Fruit fly (Drosophila melanogaster) whole organism, embryonic: ENCODE measurements around the gene Glut4EF.

Source experiments
- Atf6 ChIP-seq: fragments of 200-800 bp; sonication (Bioruptor generic); IDR thresholded peaks from 2 replicates; pipeline ENCODE4 v1.3.6; 2022; ENCODE audit warnings: missing biosample characterization, missing genetic modification characterization
- Awh ChIP-seq: fragments of 200-800 bp; sonication (Bioruptor generic); IDR thresholded peaks from 2 replicates; pipeline ENCODE4, ENCODE4 v1.3.6; 2022; ENCODE audit warnings: missing biosample characterization, missing genetic modification characterization
- CG10959 ChIP-seq: fragments of 200-800 bp; sonication (Bioruptor generic); IDR thresholded peaks from 2 replicates; pipeline ENCODE4 v1.3.6; 2022; ENCODE audit warnings: missing biosample characterization, missing genetic modification characterization
- CG11560 ChIP-seq: fragments of 200-800 bp; sonication (Bioruptor generic); IDR thresholded peaks from 3 replicates; pipeline ENCODE4 v1.3.6; 2022; ENCODE audit warnings: missing biosample characterization, missing genetic modification characterization
- CG11695 ChIP-seq: fragments of 200-800 bp; sonication (Bioruptor generic); IDR thresholded peaks from 3 replicates; pipeline ENCODE4 v1.3.6; 2022; ENCODE audit warnings: missing biosample characterization, missing genetic modification characterization
- CG14860 ChIP-seq: fragments of 200-800 bp; sonication (Bioruptor generic); IDR thresholded peaks from 3 replicates; pipeline ENCODE4 v1.3.6; 2022; ENCODE audit warnings: missing biosample characterization, missing genetic modification characterization; ENCODE audit not compliant: partially characterized antibody
- CG15601 ChIP-seq: fragments of 200-800 bp; sonication (Bioruptor generic); optimal IDR thresholded peaks from 3 replicates; lab custom pipeline; 2019; ENCODE audit warnings: missing biosample characterization, mild to moderate bottlenecking, missing genetic modification characterization, moderate library complexity
- CG1602 ChIP-seq: fragments of 200-800 bp; sonication (Bioruptor generic); optimal IDR thresholded peaks from 3 replicates; lab custom pipeline; 2016; ENCODE audit warnings: missing biosample characterization, missing genetic modification characterization
- CG1603 ChIP-seq: fragments of 200-800 bp; sonication (Bioruptor generic); optimal IDR thresholded peaks from 2 replicates; lab custom pipeline; 2019; ENCODE audit warnings: missing biosample characterization, mild to moderate bottlenecking, missing genetic modification characterization, moderate library complexity
- CG1647 ChIP-seq: fragments of 200-800 bp; sonication (Bioruptor generic); optimal IDR thresholded peaks from 3 replicates; lab custom pipeline; 2016; ENCODE audit warnings: missing biosample characterization, missing genetic modification characterization
- CG16813 ChIP-seq: fragments of 200-800 bp; sonication (Bioruptor generic); IDR thresholded peaks from 3 replicates; pipeline ENCODE4 v1.3.6; 2022; ENCODE audit warnings: missing biosample characterization, missing genetic modification characterization; ENCODE audit not compliant: partially characterized antibody
- CG17359 ChIP-seq: fragments of 200-800 bp; sonication (Bioruptor generic); optimal IDR thresholded peaks from 3 replicates; lab custom pipeline; 2018; ENCODE audit warnings: missing biosample characterization, mild to moderate bottlenecking, missing genetic modification characterization, moderate library complexity
- CG17802 ChIP-seq: fragments of 200-800 bp; sonication (Bioruptor generic); optimal IDR thresholded peaks from 2 replicates; lab custom pipeline; 2018; ENCODE audit warnings: missing biosample characterization, mild to moderate bottlenecking, missing genetic modification characterization, moderate library complexity
- CG1832 ChIP-seq: fragments of 200-800 bp; sonication (Bioruptor generic); optimal IDR thresholded peaks from 2 replicates; lab custom pipeline; 2017; ENCODE audit warnings: missing biosample characterization, mild to moderate bottlenecking, missing genetic modification characterization, inconsistent platforms
- CG2712 ChIP-seq: fragments of 200-800 bp; optimal IDR thresholded peaks from 3 replicates; lab custom pipeline; 2019; ENCODE audit warnings: missing biosample characterization, mild to moderate bottlenecking, missing genetic modification characterization, moderate library complexity
- CG3065 ChIP-seq: fragments of 200-800 bp; sonication (Bioruptor generic); optimal IDR thresholded peaks from 2 replicates; lab custom pipeline; 2016; ENCODE audit warnings: missing biosample characterization, missing genetic modification characterization
- CG32767 ChIP-seq: fragments of 200-800 bp; sonication (Bioruptor generic); IDR thresholded peaks from 2 replicates; pipeline ENCODE4 v1.3.6; 2022; ENCODE audit warnings: missing biosample characterization, missing genetic modification characterization
- CG33557 ChIP-seq: fragments of 200-800 bp; sonication (Bioruptor generic); optimal IDR thresholded peaks from 2 replicates; lab custom pipeline; 2019; ENCODE audit warnings: missing biosample characterization, mild to moderate bottlenecking, missing genetic modification characterization, moderate library complexity
- CG4424 ChIP-seq: fragments of 200-800 bp; sonication (Bioruptor generic); optimal IDR thresholded peaks from 3 replicates; lab custom pipeline; 2016; ENCODE audit warnings: missing biosample characterization, missing genetic modification characterization
- CG6175 ChIP-seq: fragments of 200-800 bp; sonication (Bioruptor generic); IDR thresholded peaks from 3 replicates; pipeline ENCODE4 v1.3.6; 2022; ENCODE audit warnings: missing biosample characterization, missing genetic modification characterization
- CG8359 ChIP-seq: fragments of 200-800 bp; sonication (Bioruptor generic); optimal IDR thresholded peaks from 2 replicates; lab custom pipeline; 2017; ENCODE audit warnings: missing biosample characterization, mild to moderate bottlenecking, missing genetic modification characterization, borderline replicate concordance
- CG9817 ChIP-seq: fragments of 200-800 bp; sonication (Bioruptor generic); optimal IDR thresholded peaks from 2 replicates; lab custom pipeline; 2018; ENCODE audit warnings: missing biosample characterization, mild to moderate bottlenecking, missing genetic modification characterization, moderate library complexity
- CkIIα-i1 ChIP-seq: fragments of 200-800 bp; sonication (Bioruptor generic); IDR thresholded peaks from 2 replicates; pipeline ENCODE4 v1.3.6; 2022; ENCODE audit warnings: missing biosample characterization, missing genetic modification characterization
- CrebB ChIP-seq: fragments of 200-800 bp; sonication (Bioruptor generic); optimal IDR thresholded peaks from 3 replicates; lab custom pipeline; 2018; ENCODE audit warnings: missing biosample characterization, mild to moderate bottlenecking, missing genetic modification characterization
- Dll ChIP-seq: fragments of 200-800 bp; sonication (Bioruptor generic); IDR thresholded peaks from 4 replicates; pipeline ENCODE4 v1.3.6; 2022; ENCODE audit warnings: missing biosample characterization, missing genetic modification characterization; ENCODE audit not compliant: partially characterized antibody
- Fer2 ChIP-seq: fragments of 200-800 bp; sonication (Bioruptor generic); optimal IDR thresholded peaks from 2 replicates; lab custom pipeline; 2018; ENCODE audit warnings: missing biosample characterization, mild to moderate bottlenecking, missing genetic modification characterization, moderate library complexity
- HHEX ChIP-seq: fragments of 200-800 bp; sonication (Bioruptor generic); optimal IDR thresholded peaks from 3 replicates; lab custom pipeline; 2017; ENCODE audit warnings: missing biosample characterization, mild to moderate bottlenecking, missing genetic modification characterization, missing genetic modification reagents
- HLH3B ChIP-seq: fragments of 200-800 bp; sonication (Bioruptor generic); IDR thresholded peaks from 2 replicates; pipeline ENCODE4 v1.3.6; 2022; ENCODE audit warnings: missing biosample characterization, missing genetic modification characterization
- Hr51 ChIP-seq, 2 experiments: fragments of 200-800 bp; sonication (Bioruptor generic); optimal IDR thresholded peaks; 2 replicates in 1 of 2; 3 replicates in 1 of 2; lab custom pipeline; 2016 to 2018; ENCODE audit warnings: missing biosample characterization in 2 of 2, missing genetic modification characterization in 2 of 2, mild to moderate bottlenecking in 1 of 2, moderate library complexity in 1 of 2
- MBD-R2 ChIP-seq: fragments of 200-800 bp; sonication (Bioruptor generic); IDR thresholded peaks from 2 replicates; pipeline ENCODE4 v1.3.6; 2022; ENCODE audit warnings: missing biosample characterization, missing genetic modification characterization
- MTF-1 ChIP-seq: fragments of 200-800 bp; sonication (Bioruptor generic); optimal IDR thresholded peaks from 2 replicates; lab custom pipeline; 2018; ENCODE audit warnings: missing biosample characterization, mild to moderate bottlenecking, missing genetic modification characterization, borderline replicate concordance
- Med ChIP-seq: fragments of 200-800 bp; sonication (Bioruptor generic); peaks from one replicate; lab custom pipeline; 2016; ENCODE audit warnings: missing biosample characterization, missing genetic modification characterization, mild to moderate bottlenecking, inconsistent platforms, moderate library complexity
- Nf-YC ChIP-seq: fragments of 200-800 bp; optimal IDR thresholded peaks from 3 replicates; lab custom pipeline; 2019; ENCODE audit warnings: missing biosample characterization, mild to moderate bottlenecking, missing genetic modification characterization, moderate library complexity
- Six4 ChIP-seq: fragments of 200-800 bp; sonication (Bioruptor generic); optimal IDR thresholded peaks from 2 replicates; lab custom pipeline; 2016; ENCODE audit warnings: missing biosample characterization, missing genetic modification characterization
- TFAM ChIP-seq: fragments of 200-800 bp; sonication (Bioruptor generic); optimal IDR thresholded peaks from 2 replicates; lab custom pipeline; 2017; ENCODE audit warnings: missing biosample characterization, missing genetic modification characterization, inconsistent platforms
- ara ChIP-seq: fragments of 200-800 bp; sonication (Bioruptor generic); IDR thresholded peaks from 2 replicates; pipeline ENCODE4 v1.3.6; 2022; ENCODE audit warnings: missing biosample characterization, missing genetic modification characterization
- btn ChIP-seq: fragments of 200-800 bp; sonication (Bioruptor generic); optimal IDR thresholded peaks from 2 replicates; lab custom pipeline; 2016; ENCODE audit warnings: missing biosample characterization, missing genetic modification characterization
- cg ChIP-seq: fragments of 200-800 bp; sonication (Bioruptor generic); optimal IDR thresholded peaks from 3 replicates; lab custom pipeline; 2019; ENCODE audit warnings: missing biosample characterization, mild to moderate bottlenecking, missing genetic modification characterization, moderate library complexity
- emc ChIP-seq: fragments of 200-800 bp; sonication (Bioruptor generic); optimal IDR thresholded peaks from 2 replicates; lab custom pipeline; 2016; ENCODE audit warnings: missing biosample characterization, missing genetic modification characterization
- gcm ChIP-seq: fragments of 200-800 bp; sonication (Bioruptor generic); optimal IDR thresholded peaks from 2 replicates; lab custom pipeline; 2019; ENCODE audit warnings: missing biosample characterization, mild to moderate bottlenecking, missing genetic modification characterization, moderate library complexity
- gcm2 ChIP-seq: fragments of 200-800 bp; sonication (Bioruptor generic); optimal IDR thresholded peaks from 2 replicates; lab custom pipeline; 2016; ENCODE audit warnings: missing biosample characterization, missing genetic modification characterization
- kah ChIP-seq: fragments of 200-800 bp; sonication (Bioruptor generic); optimal IDR thresholded peaks from 2 replicates; lab custom pipeline; 2018; ENCODE audit warnings: missing biosample characterization, mild to moderate bottlenecking, missing genetic modification characterization
- mirr ChIP-seq: fragments of 200-800 bp; sonication (Bioruptor generic); optimal IDR thresholded peaks from 3 replicates; lab custom pipeline; 2018; ENCODE audit warnings: missing biosample characterization, mild to moderate bottlenecking, missing genetic modification characterization
- nerfin-2 ChIP-seq: fragments of 200-800 bp; sonication (Bioruptor generic); IDR thresholded peaks from 2 replicates; pipeline ENCODE4 v1.3.6; 2022; ENCODE audit warnings: missing biosample characterization, missing genetic modification characterization; ENCODE audit not compliant: partially characterized antibody
- pzg ChIP-seq: fragments of 200-800 bp; sonication (Bioruptor generic); optimal IDR thresholded peaks from 3 replicates; lab custom pipeline; 2018; ENCODE audit warnings: missing biosample characterization, mild to moderate bottlenecking, missing genetic modification characterization, moderate library complexity
- stwl ChIP-seq: fragments of 200-800 bp; sonication (Bioruptor generic); optimal IDR thresholded peaks from 3 replicates; lab custom pipeline; 2018; ENCODE audit warnings: missing biosample characterization, mild to moderate bottlenecking, missing genetic modification characterization, moderate library complexity
- vfl ChIP-seq: fragments of 200-800 bp; sonication (Bioruptor generic); optimal IDR thresholded peaks from 2 replicates; lab custom pipeline; 2016; ENCODE audit warnings: missing biosample characterization, missing genetic modification characterization
- zen ChIP-seq: fragments of 200-800 bp; sonication (Bioruptor generic); optimal IDR thresholded peaks from 3 replicates; lab custom pipeline; 2018; ENCODE audit warnings: missing biosample characterization, mild to moderate bottlenecking, missing genetic modification characterization, moderate library complexity

Gene Glut4EF

dm6 chr3R:10042664-10043372, 168.3 kb downstream of the Glut4EF start, which contains the start of the genes Mical and CG3909 (continued):
- peak; percentile 44 for TF ChIP-seq CG1603 (tag; lab: Kevin White, UChicago)
- TF ChIP-seq CG6175 (GFP tag; lab: Robert Waterston, UW): peak; percentile 73; the same call in 2 of the 3 replicates
- no peak for TF ChIP-seq CkIIα-i1 (GFP tag; lab: Robert Waterston, UW)
- peak; percentile 72 for TF ChIP-seq CG4424 (GFP tag; lab: Kevin White, UChicago)
- TF ChIP-seq mirr: no peak
- peak; percentile 82 for TF ChIP-seq zen (tag; lab: Kevin White, UChicago)
- TF ChIP-seq CG1602 (GFP tag; lab: Kevin White, UChicago): peak; percentile 83
- no peak for TF ChIP-seq CG1832 (GFP tag; lab: Kevin White, UChicago)
- TF ChIP-seq Fer2: peak; percentile 83
- TF ChIP-seq emc (GFP tag; lab: Kevin White, UChicago): no peak
- peak; percentile 93 for TF ChIP-seq CG2712 (tag; lab: Kevin White, UChicago)
- TF ChIP-seq pzg (GFP tag; lab: Kevin White, UChicago): peak; percentile 76
- TF ChIP-seq CG32767 (GFP tag; lab: Robert Waterston, UW): peak; percentile 76; the same call in 1 of the 2 replicates
- TF ChIP-seq CG16813 (GFP tag; lab: Robert Waterston, UW): 0 out of 3 replicates have a peak, but pooled peaks have one; percentile 44
- peak; percentile 85 for TF ChIP-seq CG15601
- peak; percentile 75 for TF ChIP-seq gcm (GFP tag; lab: Kevin White, UChicago)
- TF ChIP-seq CG17359: peak; percentile 88
- TF ChIP-seq HHEX: peak; percentile 63
- TF ChIP-seq btn (GFP tag; lab: Kevin White, UChicago): no peak
- TF ChIP-seq CG33557 (GFP tag; lab: Kevin White, UChicago): peak; percentile 31
- peak; percentile 84 for TF ChIP-seq Six4 (GFP tag; lab: Kevin White, UChicago)
- peak; percentile 45; the same call in 1 of the 3 replicates for TF ChIP-seq CG11560
- TF ChIP-seq CG14860 (GFP tag; lab: Robert Waterston, UW): peak; percentile 41; the same call in 2 of the 3 replicates
- peak; percentile 38; the same call in 1 of the 4 replicates for TF ChIP-seq Dll (GFP tag; lab: Robert Waterston, UW)
- TF ChIP-seq Nf-YC (tag; lab: Kevin White, UChicago): peak; percentile 86
- no peak for TF ChIP-seq CG1647 (GFP tag; lab: Kevin White, UChicago)
- TF ChIP-seq CG10959 (GFP tag; lab: Robert Waterston, UW): peak; percentile 72
- TF ChIP-seq stwl (tag; lab: Kevin White, UChicago): peak; percentile 61
- peak; percentile 84 for TF ChIP-seq MTF-1 (GFP tag; lab: Kevin White, UChicago)
- TF ChIP-seq kah (GFP tag; lab: Kevin White, UChicago): no peak
- TF ChIP-seq Med: peak; percentile 83
- peak; percentile 38 for TF ChIP-seq CG3065 (GFP tag; lab: Kevin White, UChicago)
- TF ChIP-seq MBD-R2: peak; percentile 91
- TF ChIP-seq nerfin-2 (GFP tag; lab: Robert Waterston, UW): peak; percentile 84
- peak; percentile 12 for TF ChIP-seq CG17802 (tag; lab: Kevin White, UChicago)
- TF ChIP-seq TFAM: no peak
- peak; percentile 52 for TF ChIP-seq cg
- peak; percentile 59; the same call in 1 of the 2 replicates for TF ChIP-seq ara (GFP tag; lab: Robert Waterston, UW)
- peak; percentile 45 for TF ChIP-seq CG8359 (GFP tag; lab: Kevin White, UChicago)
- TF ChIP-seq CrebB (tag; lab: Kevin White, UChicago): peak; percentile 5
- TF ChIP-seq Atf6: peak; percentile 76
- TF ChIP-seq Hr51 (GFP tag; optimal IDR thresholded peaks at IDR 0.05; lab: Kevin White, UChicago): peak; percentile 5 to 90
- TF ChIP-seq CG11695 (GFP tag; lab: Robert Waterston, UW): peak; percentile 90
- peak; percentile 92 for TF ChIP-seq HLH3B (GFP tag; lab: Robert Waterston, UW)
- peak; percentile 81 for TF ChIP-seq Awh (GFP tag; lab: Robert Waterston, UW)
- TF ChIP-seq vfl (GFP tag; lab: Kevin White, UChicago): peak; percentile 28
- TF ChIP-seq gcm2: peak; percentile 13
- TF ChIP-seq CG9817 (tag; lab: Kevin White, UChicago): peak; percentile 84
